Fruit fly (Drosophila melanogaster): ENCODE measurements around the gene cic.

- TF ChIP-seq psq (optimal IDR thresholded peaks at IDR 0.05) (no peak), CG8478 (optimal IDR thresholded peaks at IDR 0.05) (no peak), usp (GFP tag; optimal IDR thresholded peaks at IDR 0.05) (no peak), pan (optimal IDR thresholded peaks at IDR 0.05) (no peak)
These were observed 97.7 kb downstream of the cic start for dm6 chr3R:20350278-20350677.
